Worm (Caenorhabditis elegans): Measurements from ENCODE around the gene srbc-16.
"Not testable (repeated sequence)": the region's sequence is repeated elsewhere in the genome, so short reads cannot be mapped to it uniquely, and the experiment has no call there.

ce11 chrV:2144408-2144807 lies 37.4 kb upstream of the srbc-16 start, which contains the start of gene F22F7.12:
- not testable (repeated sequence) for TF ChIP-seq ceh-43 (GFP tag; optimal IDR thresholded peaks at IDR 0.05); bed-3 (GFP tag; optimal IDR thresholded peaks at IDR 0.05); unc-62 (GFP tag; optimal IDR thresholded peaks at IDR 0.05); ztf-11 (tag; optimal IDR thresholded peaks at IDR 0.05); elt-3 (tag; optimal IDR thresholded peaks at IDR 0.05)
